Worm (Caenorhabditis elegans) whole organism, L4 larva: ENCODE data around the gene lrch-1.

Source experiments
- aha-1 ChIP-seq: fragments of 150-350 bp; peaks from one replicate; lab custom pipeline; 2014; ENCODE audit warnings: missing biosample characterization, missing genetic modification characterization
- ceh-62 ChIP-seq: sonication (generic microtip); optimal IDR thresholded peaks from 2 replicates; lab custom pipeline; 2017; ENCODE audit warnings: missing biosample characterization, missing genetic modification characterization
- lin-39 ChIP-seq: fragments of 150-350 bp; optimal IDR thresholded peaks from 2 replicates; lab custom pipeline; 2014; ENCODE audit warnings: missing biosample characterization, missing genetic modification reagents, missing genetic modification characterization
- nhr-237 ChIP-seq: sonication (generic microtip); optimal IDR thresholded peaks from 2 replicates; lab custom pipeline; 2017; ENCODE audit warnings: missing biosample characterization, missing genetic modification characterization
- nhr-6 ChIP-seq: fragments of 150-350 bp; optimal IDR thresholded peaks from 2 replicates; lab custom pipeline; 2014; ENCODE audit warnings: missing biosample characterization, missing genetic modification characterization
- pqm-1 ChIP-seq: sonication (generic microtip); optimal IDR thresholded peaks from 2 replicates; lab custom pipeline; 2017; ENCODE audit warnings: missing biosample characterization, missing genetic modification characterization

ce11 chrX:6251321-6251720, 34.9 kb upstream of the lrch-1 start:
- no peak for TF ChIP-seq lin-39 (tag; lab: Kevin White, UChicago)
- no peak for TF ChIP-seq nhr-237 (tag; lab: Kevin White, UChicago)
- no peak for TF ChIP-seq pqm-1 (tag; lab: Kevin White, UChicago)
- TF ChIP-seq ceh-62: no peak
- no peak for TF ChIP-seq nhr-6
- TF ChIP-seq aha-1: peak; percentile 97
